Worm (Caenorhabditis elegans): ENCODE measurements around the gene stn-2.

ce11 chrX:7661628-7662027 lies 18.8 kb downstream of the stn-2 start:
- TF ChIP-seq pqm-1 (tag; optimal IDR thresholded peaks at IDR 0.05) = no peak
- TF ChIP-seq nhr-11 (tag; optimal IDR thresholded peaks at IDR 0.05) = no peak
- TF ChIP-seq pha-4 (tag; optimal IDR thresholded peaks at IDR 0.05) = no peak
- TF ChIP-seq madf-2 (tag; optimal IDR thresholded peaks at IDR 0.05) = no peak
- TF ChIP-seq ceh-18 (tag; optimal IDR thresholded peaks at IDR 0.05) = peak; percentile 41
- no peak for TF ChIP-seq ama-1 (optimal IDR thresholded peaks at IDR 0.05)
- TF ChIP-seq pag-3 (tag; optimal IDR thresholded peaks at IDR 0.05; ENCODE audit: borderline replicate concordance) = no peak
- no peak for TF ChIP-seq lim-6 (tag; optimal IDR thresholded peaks at IDR 0.05)
- TF ChIP-seq sdc-2 (tag; optimal IDR thresholded peaks at IDR 0.05) = no peak
